Fruit fly (Drosophila melanogaster) whole organism, prepupa: ENCODE results near the gene CG4318.

ENCODE experiments used
- CG11762 ChIP-seq: fragments of 200-800 bp; sonication (Bioruptor generic); optimal IDR thresholded peaks from 3 replicates; lab custom pipeline; 2016; ENCODE audit warnings: missing biosample characterization, missing genetic modification characterization; ENCODE audit not compliant: insufficient read depth
- CG16779 ChIP-seq: fragments of 200-800 bp; sonication (Bioruptor generic); optimal IDR thresholded peaks from 3 replicates; lab custom pipeline; 2017; ENCODE audit warnings: missing biosample characterization, mild to moderate bottlenecking, missing genetic modification characterization
- CG3032 ChIP-seq: fragments of 200-800 bp; optimal IDR thresholded peaks from 2 replicates; lab custom pipeline; 2019; ENCODE audit warnings: missing biosample characterization, mild to moderate bottlenecking, missing genetic modification characterization, moderate library complexity
- CG34406 ChIP-seq: fragments of 200-800 bp; sonication (Bioruptor generic); optimal IDR thresholded peaks from 3 replicates; lab custom pipeline; 2016; ENCODE audit warnings: missing biosample characterization, missing genetic modification characterization
- CG6808 ChIP-seq: fragments of 200-800 bp; sonication (Bioruptor generic); optimal IDR thresholded peaks from 3 replicates; lab custom pipeline; 2017; ENCODE audit warnings: missing biosample characterization, missing genetic modification characterization, mild to moderate bottlenecking, moderate library complexity, missing genetic modification reagents
- Eip75B ChIP-seq: fragments of 200-800 bp; sonication (Bioruptor generic); optimal IDR thresholded peaks from 3 replicates; lab custom pipeline; 2016; ENCODE audit warnings: missing biosample characterization, missing genetic modification characterization
- Hr4 ChIP-seq: fragments of 200-800 bp; sonication (Bioruptor generic); optimal IDR thresholded peaks from 3 replicates; lab custom pipeline; 2016; ENCODE audit warnings: missing biosample characterization, missing genetic modification characterization
- Sox102F ChIP-seq: fragments of 200-800 bp; sonication (Bioruptor generic); optimal IDR thresholded peaks from 2 replicates; lab custom pipeline; 2016; ENCODE audit warnings: missing biosample characterization, mild to moderate bottlenecking, missing genetic modification characterization
- eg ChIP-seq: fragments of 200-800 bp; sonication (Bioruptor generic); IDR thresholded peaks from 3 replicates; pipeline ENCODE4 v1.3.6; 2022; ENCODE audit warnings: missing biosample characterization, missing genetic modification characterization

DNA sequence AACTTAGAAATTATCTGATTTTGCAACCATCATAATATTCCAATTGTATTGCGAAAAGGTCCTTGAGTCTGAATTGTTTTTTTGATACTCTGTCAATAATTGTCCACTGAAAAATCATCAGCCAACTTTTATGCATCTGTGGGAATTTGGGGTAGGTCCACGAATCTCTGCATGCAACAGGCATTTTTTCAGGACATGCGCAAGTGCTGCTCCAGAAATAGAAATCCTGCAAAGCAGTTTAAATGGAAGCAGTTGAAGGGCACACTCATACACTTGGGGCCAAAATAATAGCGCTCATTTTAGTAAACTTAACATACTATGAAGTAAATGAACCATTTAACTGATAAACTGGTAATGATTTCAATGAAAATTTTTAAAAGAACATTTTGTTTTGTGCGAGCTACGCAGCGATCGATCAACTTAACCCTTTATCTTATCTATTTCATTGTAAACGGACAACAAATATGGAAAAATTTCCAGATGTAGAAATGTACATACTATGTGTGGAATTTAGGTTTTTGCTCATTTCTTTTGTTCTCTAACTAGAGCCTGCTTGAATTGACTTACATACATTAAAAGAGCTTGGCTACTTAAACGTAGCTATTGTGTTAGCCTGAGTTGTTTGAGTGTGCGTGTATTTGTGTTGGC lies 24.4 kb downstream of the CG4318 start:
- TF ChIP-seq Hr4 (GFP tag; lab: Kevin White, UChicago): peak; percentile 70
- peak; percentile 42 for TF ChIP-seq CG34406 (GFP tag; lab: Kevin White, UChicago)
- peak; percentile 13 for TF ChIP-seq CG11762 (GFP tag; lab: Kevin White, UChicago)
- TF ChIP-seq Eip75B (GFP tag; lab: Kevin White, UChicago): peak; percentile 61
- TF ChIP-seq CG6808 (GFP tag; lab: Kevin White, UChicago): peak; percentile 74
- TF ChIP-seq Sox102F (GFP tag; lab: Kevin White, UChicago): peak; percentile 43
- peak; percentile 63 for TF ChIP-seq CG3032 (tag; lab: Kevin White, UChicago)
- peak; percentile 21; the same call in 2 of the 3 replicates for TF ChIP-seq eg (GFP tag; lab: Robert Waterston, UW)
- peak; percentile 21 for TF ChIP-seq CG16779 (tag; lab: Kevin White, UChicago)
